Worm (Caenorhabditis elegans) whole organism, L1 larva: ENCODE measurements around the gene srw-44.
A peak's percentile ranks its signal among the peaks of the same experiment; 100 is the strongest.

Experiments
- Y116A8C.19 ChIP-seq: sonication (generic microtip); optimal IDR thresholded peaks from 2 replicates; lab custom pipeline; 2016; ENCODE audit warnings: missing compliant biosample characterization, missing genetic modification characterization, borderline replicate concordance
- aha-1 ChIP-seq: fragments of 150-350 bp; optimal IDR thresholded peaks from 2 replicates; lab custom pipeline; 2014; ENCODE audit warnings: missing biosample characterization, missing genetic modification characterization
- blmp-1 ChIP-seq: fragments of 150-350 bp; optimal IDR thresholded peaks from 2 replicates; lab custom pipeline; 2014; ENCODE audit warnings: missing biosample characterization, missing genetic modification characterization
- ces-1 ChIP-seq: fragments of 150-350 bp; optimal IDR thresholded peaks from 2 replicates; lab custom pipeline; 2014; ENCODE audit warnings: missing biosample characterization, missing genetic modification reagents, missing genetic modification characterization
- efl-1 ChIP-seq, 4 experiments: fragments of 150-350 bp; optimal IDR thresholded peaks in 3 of 4; peaks in 1 of 4; 1 replicate in 1 of 4; 2 replicates in 3 of 4; lab custom pipeline; 2014; ENCODE audit warnings: missing biosample characterization in 2 of 4, missing genetic modification characterization in 2 of 4, missing genetic modification reagents in 2 of 4
- egl-27 ChIP-seq, 2 experiments: fragments of 150-350 bp in 1 of 2; sonication (generic microtip); optimal IDR thresholded peaks; 3 replicates each; lab custom pipeline; 2017 to 2018; ENCODE audit warnings: missing biosample characterization in 2 of 2, missing genetic modification characterization in 2 of 2, missing genetic modification reagents in 2 of 2
- fkh-8 ChIP-seq: sonication (generic microtip); optimal IDR thresholded peaks from 2 replicates; lab custom pipeline; 2016; ENCODE audit warnings: mild to moderate bottlenecking, missing genetic modification characterization, missing compliant biosample characterization
- lin-13 ChIP-seq: fragments of 150-350 bp; optimal IDR thresholded peaks from 2 replicates; lab custom pipeline; 2014; ENCODE audit warnings: missing biosample characterization, missing genetic modification reagents, missing genetic modification characterization
- lin-15B ChIP-seq: fragments of 150-350 bp; sonication (generic microtip); optimal IDR thresholded peaks from 3 replicates; lab custom pipeline; 2014; ENCODE audit warnings: missing biosample characterization, missing genetic modification characterization
- nhr-19 ChIP-seq: fragments of 200-800 bp; sonication (Bioruptor generic); conservative IDR thresholded peaks from 2 replicates; pipeline ENCODE4 v1.3.6; 2022; ENCODE audit warnings: missing genetic modification characterization, missing compliant biosample characterization
- nhr-47 ChIP-seq: sonication (generic microtip); optimal IDR thresholded peaks from 2 replicates; lab custom pipeline; 2016; ENCODE audit warnings: mild to moderate bottlenecking, missing genetic modification characterization, moderate library complexity, missing compliant biosample characterization
- nhr-76 ChIP-seq: sonication (generic microtip); optimal IDR thresholded peaks from 2 replicates; lab custom pipeline; 2017; ENCODE audit warnings: missing biosample characterization, missing genetic modification characterization
- pqm-1 ChIP-seq: sonication (generic microtip); optimal IDR thresholded peaks from 3 replicates; lab custom pipeline; 2017; ENCODE audit warnings: missing biosample characterization, missing genetic modification characterization

DNA sequence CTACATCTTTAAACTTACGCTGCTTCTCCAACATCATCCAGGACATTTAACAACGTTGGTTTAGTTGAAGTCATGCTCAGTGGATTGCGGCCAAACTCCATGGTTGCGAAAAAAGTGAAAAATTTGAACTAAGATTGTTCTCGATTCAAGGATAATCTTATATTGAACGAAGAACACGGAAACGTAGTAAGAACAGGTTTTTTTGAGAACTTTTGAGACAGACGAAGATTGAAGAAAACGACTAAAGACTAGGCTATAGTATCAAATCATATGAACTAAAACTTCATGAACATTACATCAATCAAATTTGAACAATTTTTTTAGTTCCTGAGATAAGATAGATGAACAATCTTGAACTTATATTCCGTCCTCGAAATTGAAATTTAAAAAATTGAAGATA lies 33.0 kb upstream of the srw-44 start, which contains the start of gene W06G6.10:
- TF ChIP-seq nhr-19 (GFP tag; lab: Robert Waterston, UW) (no peak), egl-27 (tag; optimal IDR thresholded peaks at IDR 0.05; lab: Kevin White, UChicago) (no peak), lin-15B (tag; lab: Kevin White, UChicago) (no peak), blmp-1 (tag; lab: Kevin White, UChicago) (no peak), nhr-76 (tag; lab: Kevin White, UChicago) (no peak), fkh-8 (tag; lab: Kevin White, UChicago) (no peak), aha-1 (tag; lab: Kevin White, UChicago) (no peak), lin-13 (GFP tag; lab: Kevin White, UChicago) (no peak), pqm-1 (no peak), ces-1 (GFP tag; lab: Kevin White, UChicago) (no peak), Y116A8C.19 (tag; lab: Kevin White, UChicago) (no peak), efl-1 (optimal IDR thresholded peaks at IDR 0.05; lab: Kevin White, UChicago) (no peak), efl-1 (GFP tag; optimal IDR thresholded peaks at IDR 0.05 in 1 of 2; lab: Kevin White, UChicago) (peak in 1 of 2 experiments; percentile 10), nhr-47 (no peak)
